Worm (Caenorhabditis elegans) whole organism, L4/young adult: Measurements from ENCODE around the gene ZK643.6.

Source experiments
- dao-5 ChIP-seq: sonication (generic microtip); optimal IDR thresholded peaks from 2 replicates; lab custom pipeline; 2016; ENCODE audit warnings: missing genotype, missing genetic modification characterization, moderate library complexity, missing compliant biosample characterization
- him-1 ChIP-seq: sonication (generic microtip); optimal IDR thresholded peaks from 2 replicates; lab custom pipeline; 2016; ENCODE audit warnings: missing genotype, missing genetic modification reagents, missing genetic modification characterization, missing compliant biosample characterization

DNA sequence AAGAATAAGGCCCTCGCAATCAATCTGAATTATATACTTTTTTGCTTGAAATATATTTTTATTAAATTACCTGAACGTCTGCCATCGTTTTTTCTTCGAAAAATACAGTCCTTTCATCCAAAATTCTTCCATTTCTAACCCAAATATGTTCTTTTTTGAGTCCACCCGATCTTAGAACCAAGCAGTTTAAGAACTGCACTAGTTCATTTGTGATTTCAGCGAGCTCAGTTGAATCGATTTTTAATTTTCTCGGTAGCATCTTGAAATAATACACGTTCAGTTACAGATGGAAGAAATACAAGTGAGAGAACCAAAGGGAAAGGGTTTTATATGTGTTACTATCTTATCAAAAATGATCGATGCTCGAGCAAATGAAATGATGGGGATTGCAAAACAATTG lies 38.9 kb upstream of the ZK643.6 start, which contains the start of gene F59B2.3:
- no peak for TF ChIP-seq him-1 (tag; lab: Kevin White, UChicago)
- TF ChIP-seq dao-5 = no peak
